Worm (Caenorhabditis elegans): ENCODE measurements around the gene ttr-23.

Gene ttr-23

ce11 chrV:10589774-10590528 lies at the start of gene ttr-23:
TSS of gene ttr-23 (minus strand) at chrV:10589860.
- TF ChIP-seq nhr-20 (tag; optimal IDR thresholded peaks at IDR 0.05) (peak; percentile 32), lin-35 (GFP tag; optimal IDR thresholded peaks at IDR 0.05) (peak in 1 of 2 experiments; percentile 43), F16B12.6 (tag; optimal IDR thresholded peaks at IDR 0.05) (no peak), efl-1 (optimal IDR thresholded peaks at IDR 0.05) (no peak), efl-1 (GFP tag; optimal IDR thresholded peaks at IDR 0.05 in 1 of 2) (peak in 1 of 2 experiments; percentile 36), nhr-85 (tag) (peak; percentile 66), tlp-1 (tag; optimal IDR thresholded peaks at IDR 0.05) (peak; percentile 24), nhr-28 (tag; optimal IDR thresholded peaks at IDR 0.05) (no peak), nhr-71 (tag; optimal IDR thresholded peaks at IDR 0.05) (peak; percentile 62), elt-2 (tag; optimal IDR thresholded peaks at IDR 0.05) (peak; percentile 83)

DNA sequence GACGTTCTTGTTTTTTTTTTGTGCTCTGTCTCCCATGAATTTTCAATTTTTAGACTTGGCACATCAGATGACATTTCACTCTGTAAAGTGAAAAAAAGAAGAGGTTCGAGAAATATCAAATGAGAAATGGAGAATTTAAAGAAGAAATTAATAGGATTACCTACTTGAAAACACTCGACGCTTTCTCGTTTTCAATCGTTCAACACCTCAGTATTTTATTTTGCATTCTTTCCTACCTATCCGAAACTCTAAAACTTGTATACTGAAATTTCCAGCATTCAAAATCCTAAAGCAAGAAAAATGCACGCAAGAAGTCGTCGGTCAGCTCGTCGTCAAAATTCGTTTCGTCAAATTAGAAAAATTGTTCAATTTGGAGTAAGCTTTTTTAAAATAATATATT lies 46.1 kb upstream of the ttr-23 start, which contains the start of gene kvs-2:
Gene kvs-2, plus strand, starts transcription at position 301 of the 400 bp plus-strand sequence.
- TF ChIP-seq hlh-17 (GFP tag; optimal IDR thresholded peaks at IDR 0.05; ENCODE audit: borderline replicate concordance) (no peak), snu-23 (GFP tag; optimal IDR thresholded peaks at IDR 0.05) (no peak), dpl-1 (GFP tag; optimal IDR thresholded peaks at IDR 0.05) (no peak), hpl-2 (GFP tag; optimal IDR thresholded peaks at IDR 0.05) (no peak), egl-13 (tag; optimal IDR thresholded peaks at IDR 0.05) (no peak), mdl-1 (tag; optimal IDR thresholded peaks at IDR 0.05) (no peak), efl-3 (GFP tag; optimal IDR thresholded peaks at IDR 0.05) (no peak), dsc-1 (tag; optimal IDR thresholded peaks at IDR 0.05) (no peak)

ce11 chrV:10632758-10633157 lies 43.1 kb upstream of the ttr-23 start, which contains the start of gene mab-23:
TSS of gene mab-23 (plus strand) at chrV:10633058.
- TF ChIP-seq mdl-1 (tag; optimal IDR thresholded peaks at IDR 0.05) (no peak), pax-3 (tag; optimal IDR thresholded peaks at IDR 0.05) (no peak), ceh-82 (tag; optimal IDR thresholded peaks at IDR 0.05) (no peak), hpl-2 (GFP tag; optimal IDR thresholded peaks at IDR 0.05) (no peak), grh-1 (GFP tag; IDR thresholded peaks at IDR 0.05) (no peak), dsc-1 (tag; optimal IDR thresholded peaks at IDR 0.05) (no peak)

ce11 chrV:10630497-10630896 lies 40.8 kb upstream of the ttr-23 start:
- TF ChIP-seq ceh-88 (GFP tag; IDR thresholded peaks at IDR 0.05) (no peak), pax-3 (tag; optimal IDR thresholded peaks at IDR 0.05) (no peak), ztf-4 (tag; optimal IDR thresholded peaks at IDR 0.05) (no peak), dsc-1 (tag; optimal IDR thresholded peaks at IDR 0.05) (no peak), blmp-1 (tag; optimal IDR thresholded peaks at IDR 0.05) (no peak), pag-3 (tag; optimal IDR thresholded peaks at IDR 0.05; ENCODE audit: borderline replicate concordance, insufficient read depth) (no peak), C16A3.4 (tag; optimal IDR thresholded peaks at IDR 0.05) (no peak), nhr-12 (tag; optimal IDR thresholded peaks at IDR 0.05) (no peak), nhr-71 (tag; optimal IDR thresholded peaks at IDR 0.05) (no peak), ets-5 (GFP tag; IDR thresholded peaks at IDR 0.05) (no peak), irx-1 (tag; optimal IDR thresholded peaks at IDR 0.05) (no peak), ceh-63 (GFP tag; optimal IDR thresholded peaks at IDR 0.05) (no peak)

DNA sequence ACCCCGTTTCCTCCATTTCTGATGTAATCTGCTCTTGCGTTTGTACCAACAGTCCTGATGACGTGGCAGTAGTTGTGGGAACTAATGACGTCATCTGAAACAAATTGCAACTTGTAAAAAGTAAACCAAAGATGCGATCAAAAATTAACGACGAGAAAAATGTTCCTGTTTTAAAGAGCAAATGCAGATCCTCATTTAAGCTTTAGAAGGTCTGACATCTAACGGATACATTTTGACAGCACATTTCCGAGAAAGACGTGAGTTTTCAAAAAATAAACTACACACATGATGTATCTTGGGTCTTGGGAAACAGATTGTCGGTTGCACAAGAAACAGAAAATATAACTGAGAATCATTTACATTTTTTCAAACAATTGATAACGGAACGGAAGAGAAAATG lies 25.8 kb upstream of the ttr-23 start, which contains the start of gene H09F14.1:
Gene H09F14.1, minus strand, starts transcription at position 101 of the 400 bp plus-strand sequence.
- TF ChIP-seq ama-1 (optimal IDR thresholded peaks at IDR 0.05) (no peak), alr-1 (tag; optimal IDR thresholded peaks at IDR 0.05; ENCODE audit: borderline replicate concordance) (no peak), unc-98 (GFP tag; IDR thresholded peaks at IDR 0.05) (no peak), nhr-11 (tag; optimal IDR thresholded peaks at IDR 0.05) (no peak), irx-1 (tag; optimal IDR thresholded peaks at IDR 0.05) (no peak), hpl-2 (GFP tag; optimal IDR thresholded peaks at IDR 0.05) (no peak), nhr-12 (tag; optimal IDR thresholded peaks at IDR 0.05) (no peak), snu-23 (GFP tag; optimal IDR thresholded peaks at IDR 0.05) (no peak)
